Worm (Caenorhabditis elegans) whole organism, young adult: ENCODE results near the gene F46F5.13.

Experiments
- B0019.2 ChIP-seq: fragments of 200-800 bp; sonication (Bioruptor generic); conservative IDR thresholded peaks from 2 replicates; pipeline ENCODE4 v1.3.6; 2022; ENCODE audit warnings: missing genetic modification reagents, missing genetic modification characterization, missing compliant biosample characterization
- F10E7.11 ChIP-seq: sonication (generic microtip); optimal IDR thresholded peaks from 2 replicates; lab custom pipeline; 2017; ENCODE audit warnings: mild to moderate bottlenecking, missing genetic modification characterization, moderate library complexity, missing compliant biosample characterization
- F33H1.4 ChIP-seq: fragments of 200-800 bp; sonication (Bioruptor generic); IDR thresholded peaks from 2 replicates; pipeline ENCODE4 v1.3.6; 2022; ENCODE audit warnings: missing genetic modification reagents, missing genetic modification characterization, missing compliant biosample characterization
- F49E8.2 ChIP-seq: sonication (generic microtip); optimal IDR thresholded peaks from 3 replicates; lab custom pipeline; 2017; ENCODE audit warnings: missing genetic modification characterization, mild to moderate bottlenecking, missing compliant biosample characterization, antibody characterized with exemption, moderate library complexity; ENCODE audit not compliant: insufficient read depth
- F57C9.4 ChIP-seq: sonication (generic microtip); optimal IDR thresholded peaks from 2 replicates; lab custom pipeline; 2017; ENCODE audit warnings: mild to moderate bottlenecking, missing genetic modification characterization, missing compliant biosample characterization
- K12H6.12 ChIP-seq: fragments of 200-800 bp; sonication (Bioruptor generic); optimal IDR thresholded peaks from 2 replicates; lab custom pipeline; 2018; ENCODE audit warnings: mild to moderate bottlenecking, missing genetic modification characterization, missing compliant biosample characterization
- T07F8.4 ChIP-seq: sonication (generic microtip); optimal IDR thresholded peaks from 2 replicates; lab custom pipeline; 2016; ENCODE audit warnings: mild to moderate bottlenecking, missing genetic modification characterization, moderate library complexity, missing compliant biosample characterization
- T26A5.8 ChIP-seq: sonication (generic microtip); optimal IDR thresholded peaks from 2 replicates; lab custom pipeline; 2016; ENCODE audit warnings: missing genetic modification characterization, missing compliant biosample characterization
- Y53F4B.3 ChIP-seq: fragments of 200-800 bp; sonication (Bioruptor generic); IDR thresholded peaks from 2 replicates; pipeline ENCODE4 v1.3.6; 2022; ENCODE audit warnings: missing genetic modification reagents, missing genetic modification characterization, missing compliant biosample characterization
- aptf-3 ChIP-seq: fragments of 200-800 bp; sonication (Bioruptor generic); IDR thresholded peaks from 2 replicates; pipeline ENCODE4 v1.3.6; 2022; ENCODE audit warnings: missing genetic modification characterization, missing compliant biosample characterization
- athp-1 ChIP-seq: sonication (generic microtip); optimal IDR thresholded peaks from 2 replicates; lab custom pipeline; 2017; ENCODE audit warnings: mild to moderate bottlenecking, missing genetic modification characterization, missing compliant biosample characterization
- attf-3 ChIP-seq: fragments of 200-800 bp; sonication (Bioruptor generic); conservative IDR thresholded peaks from 2 replicates; pipeline ENCODE4 v1.3.6; 2022; ENCODE audit warnings: missing genetic modification reagents, missing genetic modification characterization, missing compliant biosample characterization
- attf-5 ChIP-seq: fragments of 200-800 bp; sonication (Bioruptor generic); optimal IDR thresholded peaks from 2 replicates; lab custom pipeline; 2018; ENCODE audit warnings: mild to moderate bottlenecking, missing genetic modification characterization, missing compliant biosample characterization
- attf-6 ChIP-seq: fragments of 200-800 bp; sonication (Bioruptor generic); IDR thresholded peaks from 2 replicates; pipeline ENCODE4 v1.3.6; 2022; ENCODE audit warnings: missing genetic modification reagents, missing genetic modification characterization, missing compliant biosample characterization
- bed-1 ChIP-seq: fragments of 200-800 bp; sonication (Bioruptor generic); IDR thresholded peaks from 2 replicates; pipeline ENCODE4 v1.3.6; 2022; ENCODE audit warnings: missing genetic modification reagents, missing genetic modification characterization, missing compliant biosample characterization
- cebp-2 ChIP-seq: fragments of 200-800 bp; sonication (Bioruptor generic); IDR thresholded peaks from 2 replicates; pipeline ENCODE4 v1.3.6; 2022; ENCODE audit warnings: missing genetic modification characterization, missing compliant biosample characterization
- ceh-100 ChIP-seq: fragments of 200-800 bp; sonication (Bioruptor generic); IDR thresholded peaks from 2 replicates; pipeline ENCODE4 v1.3.6; 2022; ENCODE audit warnings: missing genetic modification reagents, missing genetic modification characterization, missing compliant biosample characterization
- chd-7 ChIP-seq: sonication (generic microtip); optimal IDR thresholded peaks from 2 replicates; lab custom pipeline; 2016; ENCODE audit warnings: mild to moderate bottlenecking, missing genetic modification characterization, moderate library complexity, missing compliant biosample characterization
- dpff-1 ChIP-seq: sonication (generic microtip); optimal IDR thresholded peaks from 2 replicates; lab custom pipeline; 2017; ENCODE audit warnings: mild to moderate bottlenecking, missing genetic modification characterization, missing compliant biosample characterization
- egl-44 ChIP-seq: fragments of 200-800 bp; sonication (Bioruptor generic); IDR thresholded peaks from 2 replicates; pipeline ENCODE4 v1.3.6; 2022; ENCODE audit warnings: missing genetic modification reagents, missing genetic modification characterization, missing compliant biosample characterization
- ets-4 ChIP-seq: fragments of 200-800 bp; sonication (Bioruptor generic); optimal IDR thresholded peaks from 2 replicates; lab custom pipeline; 2018; ENCODE audit warnings: mild to moderate bottlenecking, missing genetic modification characterization, missing compliant biosample characterization
- lag-1 ChIP-seq: fragments of 200-800 bp; sonication (Bioruptor generic); IDR thresholded peaks from 2 replicates; pipeline ENCODE4 v1.3.6; 2022; ENCODE audit warnings: missing genetic modification reagents, missing genetic modification characterization, missing compliant biosample characterization
- lin-35 ChIP-seq, 3 experiments: fragments of 150-350 bp in 2 of 3; sonication (generic microtip) in 1 of 3; optimal IDR thresholded peaks; 2 replicates each; lab custom pipeline; 2014 to 2018; ENCODE audit warnings: missing biosample characterization in 3 of 3, missing genetic modification characterization in 3 of 3, missing genetic modification reagents in 3 of 3
- lin-40 ChIP-seq: sonication (generic microtip); optimal IDR thresholded peaks from 2 replicates; lab custom pipeline; 2016; ENCODE audit warnings: missing genetic modification characterization, mild to moderate bottlenecking, missing compliant biosample characterization, missing genotype, missing genetic modification reagents
- mes-4 ChIP-seq: sonication (generic microtip); optimal IDR thresholded peaks from 2 replicates; lab custom pipeline; 2016; ENCODE audit warnings: missing genotype, missing genetic modification characterization, missing compliant biosample characterization
- mxl-1 ChIP-seq: sonication (generic microtip); optimal IDR thresholded peaks from 2 replicates; lab custom pipeline; 2016; ENCODE audit warnings: missing genetic modification characterization, missing compliant biosample characterization
- nfyb-1 ChIP-seq: fragments of 200-800 bp; sonication (Bioruptor generic); IDR thresholded peaks from 2 replicates; pipeline ENCODE4 v1.3.6; 2022; ENCODE audit warnings: missing genetic modification reagents, missing genetic modification characterization, missing compliant biosample characterization
- nhr-120 ChIP-seq: fragments of 200-800 bp; sonication (Bioruptor generic); IDR thresholded peaks from 2 replicates; pipeline ENCODE4 v1.3.6; 2022; ENCODE audit warnings: missing genetic modification characterization, missing compliant biosample characterization
- nhr-80 ChIP-seq: sonication (generic microtip); optimal IDR thresholded peaks from 2 replicates; lab custom pipeline; 2016; ENCODE audit warnings: missing genetic modification characterization, missing compliant biosample characterization
- pbrm-1 ChIP-seq: fragments of 200-800 bp; sonication (Bioruptor generic); IDR thresholded peaks from 2 replicates; pipeline ENCODE4 v1.3.6; 2022; ENCODE audit warnings: missing genetic modification reagents, missing genetic modification characterization, missing compliant biosample characterization
- pha-4 ChIP-seq: fragments of 150-350 bp; sonication (generic microtip); optimal IDR thresholded peaks from 2 replicates; lab custom pipeline; 2014; ENCODE audit warnings: missing biosample characterization, missing genetic modification reagents, missing genetic modification characterization
- rpc-1 ChIP-seq, 2 experiments: fragments of 150-350 bp in 1 of 2; sonication (generic microtip) in 1 of 2; optimal IDR thresholded peaks; 2 replicates each; lab custom pipeline; 2014 to 2018; ENCODE audit warnings: missing biosample characterization in 1 of 2, missing genetic modification characterization in 1 of 2, missing genetic modification reagents in 1 of 2, missing genotype in 1 of 2
- snpc-1.1 ChIP-seq: sonication (generic microtip); optimal IDR thresholded peaks from 2 replicates; lab custom pipeline; 2017; ENCODE audit warnings: missing genetic modification characterization, mild to moderate bottlenecking, missing compliant biosample characterization, antibody characterized with exemption, moderate library complexity, missing genotype, missing genetic modification reagents; ENCODE audit not compliant: insufficient read depth
- snpc-4 ChIP-seq, 5 experiments: fragments of 150-350 bp in 1 of 5; sonication (generic microtip) in 4 of 5; optimal IDR thresholded peaks; 2 replicates each; lab custom pipeline; 2014 to 2018; ENCODE audit warnings: missing genetic modification characterization in 5 of 5, missing biosample characterization in 3 of 5, antibody characterized with exemption in 2 of 5, mild to moderate bottlenecking in 2 of 5, missing compliant biosample characterization in 2 of 5, missing genotype in 2 of 5, moderate library complexity in 2 of 5, missing genetic modification reagents in 1 of 5
- somi-1 ChIP-seq: fragments of 200-800 bp; sonication (Bioruptor generic); optimal IDR thresholded peaks from 2 replicates; lab custom pipeline; 2018; ENCODE audit warnings: mild to moderate bottlenecking, missing genetic modification characterization, missing compliant biosample characterization
- tbp1 ChIP-seq: fragments of 200-800 bp; sonication (Bioruptor generic); optimal IDR thresholded peaks from 2 replicates; lab custom pipeline; 2018; ENCODE audit warnings: mild to moderate bottlenecking, missing genetic modification characterization, missing compliant biosample characterization
- ztf-26 ChIP-seq: sonication (generic microtip); optimal IDR thresholded peaks from 2 replicates; lab custom pipeline; 2017; ENCODE audit warnings: missing genetic modification characterization, missing compliant biosample characterization
- ztf-3 ChIP-seq: fragments of 200-800 bp; sonication (Bioruptor generic); optimal IDR thresholded peaks from 2 replicates; lab custom pipeline; 2018; ENCODE audit warnings: mild to moderate bottlenecking, missing genetic modification characterization, missing compliant biosample characterization

The F46F5.13 gene

DNA sequence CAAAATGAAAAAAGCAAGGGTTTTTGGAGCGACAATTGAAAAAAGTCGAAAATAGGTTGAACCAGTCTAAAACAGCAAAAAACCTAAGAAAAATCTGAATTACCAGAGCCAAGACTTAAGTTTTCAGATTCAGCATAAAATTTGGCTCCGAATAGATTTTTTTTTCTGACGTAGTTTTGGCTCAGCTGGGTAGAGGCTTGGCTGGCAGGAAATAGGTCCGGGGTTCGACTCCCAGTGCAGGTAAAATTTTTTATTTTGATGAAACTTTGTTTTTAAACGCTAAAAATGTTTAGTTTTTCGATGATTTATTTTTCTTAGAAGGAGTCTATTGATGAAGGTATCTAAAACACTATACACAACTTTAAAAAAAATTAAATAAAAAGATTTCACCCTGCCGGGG, 48.1 kb upstream of the F46F5.13 start:
- TF ChIP-seq egl-44 (GFP tag; lab: Robert Waterston, UW) (no peak), somi-1 (GFP tag; lab: Kevin White, UChicago) (no peak), cebp-2 (GFP tag; lab: Robert Waterston, UW) (0 out of 2 replicates have a peak, but pooled peaks have one; percentile 10), rpc-1 (optimal IDR thresholded peaks at IDR 0.05; lab: Kevin White, UChicago) (peak; percentile 4), rpc-1 (tag; optimal IDR thresholded peaks at IDR 0.05; lab: Kevin White, UChicago) (peak; percentile 58), pbrm-1 (GFP tag; lab: Robert Waterston, UW) (0 out of 2 replicates have a peak, but pooled peaks have one; percentile 28), snpc-1.1 (tag; lab: Kevin White, UChicago) (no peak), tbp1 (GFP tag; lab: Kevin White, UChicago) (peak; percentile 74), attf-3 (GFP tag; lab: Robert Waterston, UW) (no peak)
- TF ChIP-seq, all 124 proteins: peak for 4

DNA sequence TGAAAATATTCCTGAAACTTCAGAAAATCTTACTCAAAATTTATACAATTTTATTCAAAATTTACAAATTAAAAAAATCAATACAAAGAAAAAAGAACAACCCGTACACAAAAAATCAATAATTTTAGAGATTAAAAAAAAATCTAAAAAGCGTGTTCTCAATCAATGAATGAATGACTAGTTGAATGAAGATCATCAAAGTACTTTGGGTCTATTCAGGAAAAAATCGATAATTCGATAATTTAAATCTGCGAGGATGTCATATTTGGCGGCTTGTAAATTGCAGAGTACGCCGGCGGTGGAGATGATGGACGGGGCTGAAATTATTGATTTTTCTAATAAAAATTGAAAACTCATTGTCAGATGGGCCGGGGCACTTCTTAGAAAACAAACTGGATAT, 46.9 kb upstream of the F46F5.13 start:
- no peak for TF ChIP-seq mxl-1 (tag; lab: Kevin White, UChicago)
- no peak for TF ChIP-seq T26A5.8 (tag; lab: Kevin White, UChicago)
- TF ChIP-seq pha-4 (tag; lab: Kevin White, UChicago): no peak
- TF ChIP-seq ets-4 (GFP tag; lab: Kevin White, UChicago): no peak
- TF ChIP-seq snpc-1.1 (tag; lab: Kevin White, UChicago): no peak
- no peak for TF ChIP-seq lin-35 (GFP tag; optimal IDR thresholded peaks at IDR 0.05; lab: Kevin White, UChicago)
- TF ChIP-seq F49E8.2 (tag; lab: Kevin White, UChicago): no peak
- TF ChIP-seq attf-6 (GFP tag; lab: Robert Waterston, UW): no peak
- TF ChIP-seq lag-1 (GFP tag; lab: Robert Waterston, UW): no peak
- TF ChIP-seq ceh-100: no peak
- no peak for TF ChIP-seq F33H1.4 (GFP tag; lab: Robert Waterston, UW)
- TF ChIP-seq T07F8.4 (tag; lab: Kevin White, UChicago): no peak
- TF ChIP-seq ztf-3: no peak
- TF ChIP-seq athp-1 (tag; lab: Kevin White, UChicago): no peak
- no peak for TF ChIP-seq F57C9.4
- TF ChIP-seq dpff-1 (tag; lab: Kevin White, UChicago): no peak
- TF ChIP-seq, all 124 proteins: peak for 0

DNA sequence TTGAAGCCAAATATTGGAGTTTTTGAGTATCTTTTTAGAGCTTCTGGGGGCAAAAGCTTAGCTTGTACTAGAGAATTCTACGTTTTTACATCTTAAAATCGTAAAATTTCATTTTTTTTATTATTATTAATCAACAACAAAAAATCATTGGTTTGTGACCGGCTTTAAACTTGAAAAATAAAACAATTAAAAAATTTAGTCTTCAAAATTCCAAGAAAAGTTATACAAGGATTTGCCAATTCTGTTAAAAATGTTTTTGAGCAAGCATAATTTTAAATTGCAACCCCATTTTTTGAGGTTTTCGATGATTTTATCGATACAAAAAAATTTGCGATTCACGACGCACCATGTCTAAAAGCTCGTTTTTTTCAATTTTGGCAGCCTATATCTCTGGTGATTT, 45.9 kb upstream of the F46F5.13 start:
- TF ChIP-seq F10E7.11 (tag; lab: Kevin White, UChicago) (no peak), mes-4 (tag; lab: Kevin White, UChicago) (no peak), aptf-3 (GFP tag; lab: Robert Waterston, UW) (no peak), nhr-120 (GFP tag; lab: Robert Waterston, UW) (no peak), snpc-4 (GFP tag; optimal IDR thresholded peaks at IDR 0.05; lab: Kevin White, UChicago) (no peak), snpc-4 (tag; optimal IDR thresholded peaks at IDR 0.05; lab: Kevin White, UChicago) (no peak), F57C9.4 (no peak), ceh-100 (no peak), Y53F4B.3 (GFP tag; lab: Robert Waterston, UW) (no peak), nhr-80 (tag; lab: Kevin White, UChicago) (no peak), mxl-1 (tag; lab: Kevin White, UChicago) (no peak), snpc-1.1 (tag; lab: Kevin White, UChicago) (no peak), chd-7 (tag; lab: Kevin White, UChicago) (no peak), lin-40 (no peak), B0019.2 (no peak), attf-5 (GFP tag; lab: Kevin White, UChicago) (no peak), ztf-26 (tag; lab: Kevin White, UChicago) (no peak), nfyb-1 (no peak), K12H6.12 (tag; lab: Kevin White, UChicago) (no peak), bed-1 (GFP tag; lab: Robert Waterston, UW) (no peak)
